Worm (Caenorhabditis elegans) whole organism, L1 larva: ENCODE measurements around the gene C50F7.9.

Experiments used
- fkh-10 ChIP-seq: sonication (generic microtip); optimal IDR thresholded peaks from 2 replicates; lab custom pipeline; 2017; ENCODE audit warnings: missing biosample characterization, missing genetic modification reagents, missing genetic modification characterization
- fkh-8 ChIP-seq: sonication (generic microtip); optimal IDR thresholded peaks from 2 replicates; lab custom pipeline; 2016; ENCODE audit warnings: mild to moderate bottlenecking, missing genetic modification characterization, missing compliant biosample characterization
- zag-1 ChIP-seq: fragments of 150-350 bp; optimal IDR thresholded peaks from 2 replicates; lab custom pipeline; 2014; ENCODE audit warnings: missing biosample characterization, missing genetic modification characterization

DNA sequence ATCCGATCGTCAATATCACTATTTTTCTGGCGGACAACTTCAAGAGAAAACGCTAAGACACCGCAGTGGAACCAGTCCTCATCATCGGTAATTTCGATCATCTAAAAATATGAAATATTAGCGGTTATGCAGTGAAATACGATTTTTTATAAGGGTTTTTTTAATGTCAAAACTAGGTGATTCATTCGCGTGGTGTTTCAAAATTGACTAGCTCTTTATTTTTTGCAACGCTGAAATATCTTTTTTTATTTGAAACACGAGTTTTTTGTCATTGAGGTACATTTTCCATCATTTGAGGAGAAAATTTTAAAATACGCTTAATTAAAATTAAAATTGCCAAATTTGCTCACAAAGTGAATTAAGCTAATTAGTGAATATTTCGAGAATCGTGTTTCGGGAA is 27.7 kb upstream of the C50F7.9 start, which contains the start of gene dsb-3:
- TF ChIP-seq fkh-8 (no peak), zag-1 (tag; lab: Kevin White, UChicago) (no peak), fkh-10 (no peak)
